Worm (Caenorhabditis elegans): ENCODE results near the gene C14B1.2.

C14B1.2 gene

ce11 chrIII:3677378-3677777 lies 24.7 kb upstream of the C14B1.2 start (continued):
- TF ChIP-seq ccch-3 (GFP tag; optimal IDR thresholded peaks at IDR 0.05) = no peak
- no peak for TF ChIP-seq mel-28 (tag; optimal IDR thresholded peaks at IDR 0.05; ENCODE audit: borderline replicate concordance)
- TF ChIP-seq T26A5.8 (tag; optimal IDR thresholded peaks at IDR 0.05) = no peak
- TF ChIP-seq atf-7 (tag; optimal IDR thresholded peaks at IDR 0.05) = no peak
- TF ChIP-seq pha-4 (tag; optimal IDR thresholded peaks at IDR 0.05) = no peak
- no peak for TF ChIP-seq F52B5.7 (tag; optimal IDR thresholded peaks at IDR 0.05)
- no peak for TF ChIP-seq unc-62 (GFP tag; optimal IDR thresholded peaks at IDR 0.05)
- TF ChIP-seq gei-17 (GFP tag; optimal IDR thresholded peaks at IDR 0.05) = no peak
- no peak for TF ChIP-seq Y53F4B.3 (GFP tag; IDR thresholded peaks at IDR 0.05)
- TF ChIP-seq ets-4 (GFP tag; optimal IDR thresholded peaks at IDR 0.05) = no peak
- no peak for TF ChIP-seq F55B11.4 (tag; optimal IDR thresholded peaks at IDR 0.05; ENCODE audit: borderline replicate concordance, insufficient read depth)
- TF ChIP-seq ZK185.1 (tag; optimal IDR thresholded peaks at IDR 0.05; ENCODE audit: poor library complexity, severe bottlenecking) = no peak
- TF ChIP-seq tbp1 (GFP tag; optimal IDR thresholded peaks at IDR 0.05) = no peak
- TF ChIP-seq ceh-27 (GFP tag; optimal IDR thresholded peaks at IDR 0.05) = peak; percentile 66
- no peak for TF ChIP-seq dpl-1 (GFP tag; optimal IDR thresholded peaks at IDR 0.05)
- no peak for TF ChIP-seq B0336.3 (GFP tag; IDR thresholded peaks at IDR 0.05)
- no peak for TF ChIP-seq F57A8.1 (GFP tag; optimal IDR thresholded peaks at IDR 0.05)
- TF ChIP-seq attf-5 (GFP tag; optimal IDR thresholded peaks at IDR 0.05) = peak; percentile 25
- TF ChIP-seq madf-6 (GFP tag; IDR thresholded peaks at IDR 0.05) = no peak
- TF ChIP-seq lsl-1 (GFP tag; optimal IDR thresholded peaks at IDR 0.05) = no peak
- TF ChIP-seq egrh-3 (GFP tag; IDR thresholded peaks at IDR 0.05) = no peak
- no peak for TF ChIP-seq hmg-20 (GFP tag; IDR thresholded peaks at IDR 0.05)
- no peak for TF ChIP-seq dox-1 (GFP tag; IDR thresholded peaks at IDR 0.05)
- no peak for TF ChIP-seq let-526 (GFP tag; IDR thresholded peaks at IDR 0.05)
- TF ChIP-seq hsf-1 (GFP tag; IDR thresholded peaks at IDR 0.05) = no peak
- TF ChIP-seq F39B2.1 (GFP tag; IDR thresholded peaks at IDR 0.05) = no peak
- TF ChIP-seq aptf-3 (GFP tag; IDR thresholded peaks at IDR 0.05) = no peak
- no peak for TF ChIP-seq ztf-3 (GFP tag; optimal IDR thresholded peaks at IDR 0.05)
- no peak for TF ChIP-seq C17E4.6 (GFP tag; IDR thresholded peaks at IDR 0.05)
- no peak for TF ChIP-seq tbx-9 (tag; optimal IDR thresholded peaks at IDR 0.05; ENCODE audit: borderline replicate concordance)
- TF ChIP-seq ceh-100 (GFP tag; IDR thresholded peaks at IDR 0.05) = no peak
- TF ChIP-seq nhr-120 (GFP tag; IDR thresholded peaks at IDR 0.05) = no peak
- TF ChIP-seq madf-10 (tag; optimal IDR thresholded peaks at IDR 0.05) = no peak
- TF ChIP-seq ztf-6 (GFP tag; IDR thresholded peaks at IDR 0.05) = no peak
- TF ChIP-seq cebp-1 (GFP tag; IDR thresholded peaks at IDR 0.05) = no peak
- TF ChIP-seq cebp-1 (tag; optimal IDR thresholded peaks at IDR 0.05) = peak; percentile 46
- no peak for TF ChIP-seq fkh-3 (tag; optimal IDR thresholded peaks at IDR 0.05)
- 0 out of 2 replicates have a peak, but pooled peaks have one; percentile 33 for TF ChIP-seq C06A6.2 (GFP tag; conservative IDR thresholded peaks at IDR 0.05)
- no peak for TF ChIP-seq ztf-26 (tag; optimal IDR thresholded peaks at IDR 0.05)
- TF ChIP-seq hlh-12 (tag; optimal IDR thresholded peaks at IDR 0.05) = no peak
- no peak for TF ChIP-seq nfya-1 (tag; optimal IDR thresholded peaks at IDR 0.05; ENCODE audit: borderline replicate concordance, insufficient read depth)
- TF ChIP-seq nhr-179 (tag; optimal IDR thresholded peaks at IDR 0.05) = no peak
- no peak for TF ChIP-seq snpc-1.3 (tag; optimal IDR thresholded peaks at IDR 0.05; ENCODE audit: insufficient read depth)
- no peak for TF ChIP-seq ztf-28 (GFP tag; IDR thresholded peaks at IDR 0.05)
- no peak for TF ChIP-seq F23B12.7 (tag; optimal IDR thresholded peaks at IDR 0.05; ENCODE audit: insufficient read depth)
- no peak for TF ChIP-seq rcor-1 (GFP tag; IDR thresholded peaks at IDR 0.05)
- no peak for TF ChIP-seq ceh-40 (GFP tag; IDR thresholded peaks at IDR 0.05)
- no peak for TF ChIP-seq attf-6 (GFP tag; IDR thresholded peaks at IDR 0.05)
- peak; percentile 79 for TF ChIP-seq hmg-1.2 (GFP tag; IDR thresholded peaks at IDR 0.05)
- no peak for TF ChIP-seq ztf-25 (GFP tag; IDR thresholded peaks at IDR 0.05)

Measured in whole organism, young adult.